Worm (Caenorhabditis elegans): ENCODE data around the gene F54D5.9.
A peak's percentile ranks its signal among the peaks of the same experiment; 100 is the strongest.

DNA sequence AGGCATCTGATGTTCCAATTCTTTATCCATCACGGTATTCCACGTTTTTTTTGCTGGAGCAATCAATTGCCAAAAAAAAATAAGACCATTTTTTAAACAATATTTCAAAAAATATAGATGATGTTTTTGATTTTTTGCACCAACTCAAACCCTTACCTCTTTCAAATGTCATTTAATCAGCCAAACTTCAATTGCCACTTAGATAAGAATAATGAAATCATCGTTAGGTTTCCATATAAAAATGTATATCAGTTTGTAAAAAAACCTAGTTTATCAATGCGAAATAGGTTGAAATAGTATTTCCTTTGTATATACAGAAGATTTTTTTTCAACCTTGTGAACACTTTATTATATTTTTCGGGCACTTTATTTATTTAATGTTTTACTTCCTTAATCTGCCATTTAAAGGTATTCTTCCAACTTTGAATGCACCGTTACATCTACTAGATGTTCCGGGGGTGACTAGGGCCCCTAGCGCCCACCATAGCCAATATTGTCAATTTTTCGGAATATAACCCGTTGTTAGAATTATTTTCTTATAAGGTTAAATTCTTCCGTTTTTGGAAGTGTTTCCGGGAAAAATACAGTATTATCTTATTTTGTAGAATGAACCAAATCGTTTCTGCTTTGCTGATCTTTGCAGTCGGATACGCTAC, 24.7 kb upstream of the F54D5.9 start, which contains the start of the genes F54D5.23 and F54D5.4:
- TF ChIP-seq ztf-11 (tag; optimal IDR thresholded peaks at IDR 0.05) = no peak
- TF ChIP-seq nhr-76 (tag; optimal IDR thresholded peaks at IDR 0.05) = no peak
- TF ChIP-seq pqm-1 (tag; optimal IDR thresholded peaks at IDR 0.05) = peak; percentile 73
- no peak for TF ChIP-seq nhr-25 (tag; optimal IDR thresholded peaks at IDR 0.05; ENCODE audit: borderline replicate concordance, insufficient read depth)
- no peak for TF ChIP-seq snpc-4 (tag; optimal IDR thresholded peaks at IDR 0.05)
- TF ChIP-seq arid-1 (GFP tag; conservative IDR thresholded peaks at IDR 0.05) = no peak
- TF ChIP-seq ama-1 (optimal IDR thresholded peaks at IDR 0.05) = no peak
- no peak for TF ChIP-seq skn-1 (tag; optimal IDR thresholded peaks at IDR 0.05)

All from whole organism, L4 larva.